Worm (Caenorhabditis elegans): ENCODE results near the gene cyp-33C4.

ce11 chrV:2264925-2265324, 29.0 kb downstream of the cyp-33C4 start:
- TF ChIP-seq unc-130 (tag; optimal IDR thresholded peaks at IDR 0.05) = no peak
- no peak for TF ChIP-seq nhr-11 (tag; optimal IDR thresholded peaks at IDR 0.05)
- TF ChIP-seq rnt-1 (tag; optimal IDR thresholded peaks at IDR 0.05) = no peak
- no peak for TF ChIP-seq alr-1 (tag; optimal IDR thresholded peaks at IDR 0.05; ENCODE audit: borderline replicate concordance)
- no peak for TF ChIP-seq fos-1 (tag; optimal IDR thresholded peaks at IDR 0.05)
- TF ChIP-seq F16B12.6 (tag; optimal IDR thresholded peaks at IDR 0.05) = no peak
- no peak for TF ChIP-seq ztf-11 (tag; optimal IDR thresholded peaks at IDR 0.05)
- no peak for TF ChIP-seq aha-1 (tag; optimal IDR thresholded peaks at IDR 0.05)
- TF ChIP-seq sup-37 (GFP tag; optimal IDR thresholded peaks at IDR 0.05) = no peak
- TF ChIP-seq jun-1 (tag; optimal IDR thresholded peaks at IDR 0.05) = no peak
- no peak for TF ChIP-seq elt-3 (tag; optimal IDR thresholded peaks at IDR 0.05)
- no peak for TF ChIP-seq snpc-4 (tag; optimal IDR thresholded peaks at IDR 0.05)
- no peak for TF ChIP-seq egl-27 (tag; optimal IDR thresholded peaks at IDR 0.05)
